Worm (Caenorhabditis elegans): Measurements from ENCODE around the gene C09B8.4.
A peak's percentile ranks its signal among the peaks of the same experiment; 100 is the strongest.

C09B8.4 gene

ce11 chrX:6004315-6004714, 15.4 kb downstream of the C09B8.4 start:
- TF ChIP-seq fkh-8 (tag; optimal IDR thresholded peaks at IDR 0.05): no peak
- no peak for TF ChIP-seq elt-3 (tag; optimal IDR thresholded peaks at IDR 0.05)
- no peak for TF ChIP-seq nhr-28 (tag; optimal IDR thresholded peaks at IDR 0.05)
- peak; percentile 98 for TF ChIP-seq blmp-1 (tag; optimal IDR thresholded peaks at IDR 0.05)

- TF ChIP-seq efl-1 (optimal IDR thresholded peaks at IDR 0.05) (no peak), efl-1 (GFP tag; optimal IDR thresholded peaks at IDR 0.05 in 1 of 2) (peak in 1 of 2 experiments; percentile 42), ets-5 (GFP tag; IDR thresholded peaks at IDR 0.05) (no peak)
Observed at ce11 chrX:6003853-6004252, 15.9 kb downstream of the C09B8.4 start, which contains the start of gene sups-1. sups-1 (plus strand) TSS chrX:6004153.

ce11 chrX:6002479-6002878, 17.3 kb downstream of the C09B8.4 start:
- TF ChIP-seq ztf-4 (tag; optimal IDR thresholded peaks at IDR 0.05) (no peak), rnt-1 (tag; optimal IDR thresholded peaks at IDR 0.05) (no peak), mef-2 (tag; optimal IDR thresholded peaks at IDR 0.05) (no peak), fos-1 (tag; optimal IDR thresholded peaks at IDR 0.05) (no peak), lin-15B (tag; optimal IDR thresholded peaks at IDR 0.05) (no peak), isw-1 (GFP tag; IDR thresholded peaks at IDR 0.05) (no peak), snpc-4 (tag; optimal IDR thresholded peaks at IDR 0.05) (no peak), nhr-237 (tag; optimal IDR thresholded peaks at IDR 0.05) (no peak), ztf-11 (tag; optimal IDR thresholded peaks at IDR 0.05) (no peak), jun-1 (tag; optimal IDR thresholded peaks at IDR 0.05) (no peak), mep-1 (tag; optimal IDR thresholded peaks at IDR 0.05) (no peak), unc-130 (tag; optimal IDR thresholded peaks at IDR 0.05) (no peak), ama-1 (optimal IDR thresholded peaks at IDR 0.05) (no peak), blmp-1 (tag; optimal IDR thresholded peaks at IDR 0.05) (no peak), pax-3 (tag; optimal IDR thresholded peaks at IDR 0.05) (no peak), nhr-85 (tag) (no peak)

- TF ChIP-seq hlh-17 (GFP tag; optimal IDR thresholded peaks at IDR 0.05; ENCODE audit: borderline replicate concordance) (no peak), blmp-1 (tag; optimal IDR thresholded peaks at IDR 0.05) (no peak), ces-1 (GFP tag; optimal IDR thresholded peaks at IDR 0.05) (no peak), ets-5 (GFP tag; IDR thresholded peaks at IDR 0.05) (no peak), aly-2 (tag; optimal IDR thresholded peaks at IDR 0.05) (no peak), fkh-10 (GFP tag; optimal IDR thresholded peaks at IDR 0.05) (no peak), sox-4 (tag; optimal IDR thresholded peaks at IDR 0.05) (no peak), mep-1 (tag; optimal IDR thresholded peaks at IDR 0.05) (no peak)
Observed at ce11 chrX:6001432-6001831, 18.3 kb downstream of the C09B8.4 start, which contains the start of gene F22F4.4. F22F4.4 (minus strand) TSS chrX:6001532.

ce11 chrX:5999103-5999554, 20.6 kb downstream of the C09B8.4 start, which contains the start of gene F22F4.9:
F22F4.9 (minus strand) TSS chrX:5999504.
- TF ChIP-seq elt-2 (tag; optimal IDR thresholded peaks at IDR 0.05): no peak
- TF ChIP-seq mab-9 (GFP tag; IDR thresholded peaks at IDR 0.05): no peak
- no peak for TF ChIP-seq ets-5 (GFP tag; IDR thresholded peaks at IDR 0.05)
- no peak for TF ChIP-seq vab-15 (tag; optimal IDR thresholded peaks at IDR 0.05)
- no peak for TF ChIP-seq blmp-1 (tag; optimal IDR thresholded peaks at IDR 0.05)
- no peak for TF ChIP-seq nhr-85 (tag)
- no peak for TF ChIP-seq lin-13 (GFP tag; optimal IDR thresholded peaks at IDR 0.05)
- TF ChIP-seq pax-3 (tag; optimal IDR thresholded peaks at IDR 0.05): no peak
- TF ChIP-seq aly-2 (tag; optimal IDR thresholded peaks at IDR 0.05): no peak
- TF ChIP-seq snpc-4 (tag; optimal IDR thresholded peaks at IDR 0.05): no peak
- TF ChIP-seq fos-1 (tag; optimal IDR thresholded peaks at IDR 0.05): no peak

ce11 chrX:5995613-5996206, 24.0 kb downstream of the C09B8.4 start, which contains the start of gene inx-3:
inx-3 (plus strand) TSS chrX:5996156.
- TF ChIP-seq lin-14 (GFP tag; optimal IDR thresholded peaks at IDR 0.05) (no peak), zag-1 (tag; optimal IDR thresholded peaks at IDR 0.05) (no peak), C34B4.2 (tag; optimal IDR thresholded peaks at IDR 0.05) (no peak), F16B12.6 (tag; optimal IDR thresholded peaks at IDR 0.05) (no peak), tlp-1 (tag; optimal IDR thresholded peaks at IDR 0.05) (no peak), swsn-7 (tag; optimal IDR thresholded peaks at IDR 0.05) (no peak), pag-3 (tag; optimal IDR thresholded peaks at IDR 0.05; ENCODE audit: borderline replicate concordance, insufficient read depth) (no peak), Y116A8C.19 (tag; optimal IDR thresholded peaks at IDR 0.05; ENCODE audit: borderline replicate concordance) (no peak), zip-4 (GFP tag; optimal IDR thresholded peaks at IDR 0.05) (no peak), egl-13 (tag; optimal IDR thresholded peaks at IDR 0.05) (no peak), ets-5 (GFP tag; IDR thresholded peaks at IDR 0.05) (no peak)
